Fruit fly (Drosophila melanogaster) whole organism, adult: ENCODE results near the gene Lcp65Ae.

Source experiments
- CG12768 ChIP-seq: fragments of 200-800 bp; sonication (Bioruptor generic); optimal IDR thresholded peaks from 2 replicates; lab custom pipeline; 2017; ENCODE audit warnings: missing biosample characterization, missing genetic modification characterization, mild to moderate bottlenecking, moderate library complexity, missing genetic modification reagents
- CG5204 ChIP-seq: fragments of 200-800 bp; sonication (Bioruptor generic); optimal IDR thresholded peaks from 2 replicates; lab custom pipeline; 2016; ENCODE audit warnings: missing biosample characterization, missing genetic modification characterization
- CG7045 ChIP-seq: fragments of 200-800 bp; sonication (Bioruptor generic); optimal IDR thresholded peaks from 2 replicates; lab custom pipeline; 2017; ENCODE audit warnings: missing biosample characterization, mild to moderate bottlenecking, missing genetic modification characterization
- CG7101 ChIP-seq: fragments of 200-800 bp; sonication (Bioruptor generic); optimal IDR thresholded peaks from 2 replicates; lab custom pipeline; 2018; ENCODE audit warnings: missing biosample characterization, mild to moderate bottlenecking, missing genetic modification characterization, moderate library complexity
- Clk ChIP-seq: fragments of 200-800 bp; sonication (Bioruptor generic); optimal IDR thresholded peaks from 2 replicates; lab custom pipeline; 2017; ENCODE audit warnings: missing biosample characterization, missing genetic modification characterization
- Crg-1 ChIP-seq: fragments of 200-800 bp; sonication (Bioruptor generic); optimal IDR thresholded peaks from 2 replicates; lab custom pipeline; 2016; ENCODE audit warnings: missing biosample characterization, missing genetic modification characterization
- Mnt ChIP-seq: fragments of 200-800 bp; sonication (Bioruptor generic); optimal IDR thresholded peaks from 2 replicates; lab custom pipeline; 2016; ENCODE audit warnings: missing biosample characterization, mild to moderate bottlenecking, missing genetic modification characterization
- cnc ChIP-seq, 2 experiments: fragments of >200 bp; optimal IDR thresholded peaks; 2 replicates each; lab custom pipeline; 2017
- kay ChIP-seq: fragments of 200-800 bp; sonication (Bioruptor generic); peaks from one replicate; lab custom pipeline; 2016; ENCODE audit warnings: missing biosample characterization, missing genetic modification characterization, borderline replicate concordance
- ovo ChIP-seq: fragments of 200-800 bp; sonication (Bioruptor generic); optimal IDR thresholded peaks from 2 replicates; lab custom pipeline; 2016; ENCODE audit warnings: missing biosample characterization, missing genetic modification characterization
- tj ChIP-seq: fragments of 200-800 bp; sonication (Bioruptor generic); optimal IDR thresholded peaks from 3 replicates; lab custom pipeline; 2017; ENCODE audit warnings: missing biosample characterization, mild to moderate bottlenecking, missing genetic modification characterization, moderate library complexity

dm6 chr3L:6154951-6155394, 17.1 kb upstream of the Lcp65Ae start:
- TF ChIP-seq kay (GFP tag; lab: Kevin White, UChicago) (no peak), Clk (GFP tag; lab: Kevin White, UChicago) (no peak), cnc (optimal IDR thresholded peaks at IDR 0.05; lab: Kevin White, UChicago) (no peak), Crg-1 (GFP tag; lab: Kevin White, UChicago) (no peak), ovo (GFP tag; lab: Kevin White, UChicago) (no peak), tj (GFP tag; lab: Kevin White, UChicago) (no peak), CG7101 (tag; lab: Kevin White, UChicago) (no peak), Mnt (GFP tag; lab: Kevin White, UChicago) (no peak), CG7045 (GFP tag; lab: Kevin White, UChicago) (no peak), CG12768 (no peak), CG5204 (no peak)
